Worm (Caenorhabditis elegans): Measurements from ENCODE around the gene cah-4.

DNA sequence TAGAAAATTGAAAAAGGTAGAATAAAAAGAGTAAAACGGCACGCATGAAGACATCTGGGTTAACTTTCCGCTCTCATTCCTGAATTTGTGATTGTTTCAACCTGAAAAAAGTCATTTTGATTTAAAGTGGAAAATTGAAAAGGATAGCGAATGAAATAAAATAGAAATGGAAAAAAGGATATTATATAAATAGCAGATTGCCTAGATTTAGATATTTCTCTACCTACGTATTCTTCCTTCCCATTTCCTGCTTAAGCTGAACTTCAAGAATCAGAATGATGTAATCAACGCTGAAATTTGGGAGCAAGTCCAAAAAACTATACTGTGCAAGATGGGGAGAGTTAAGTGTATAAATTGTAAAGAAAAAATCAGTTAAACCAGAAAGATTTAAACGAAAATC is 27.5 kb downstream of the cah-4 start, which contains the start of gene R01E6.7:
- no peak for TF ChIP-seq unc-130 (GFP tag; optimal IDR thresholded peaks at IDR 0.05)
- no peak for TF ChIP-seq him-1 (tag; optimal IDR thresholded peaks at IDR 0.05)
- no peak for TF ChIP-seq efl-1 (GFP tag; optimal IDR thresholded peaks at IDR 0.05)
- TF ChIP-seq unc-62 (GFP tag; optimal IDR thresholded peaks at IDR 0.05) = no peak
- TF ChIP-seq zfh-2 (GFP tag; conservative IDR thresholded peaks at IDR 0.05) = no peak
- no peak for TF ChIP-seq pha-4 (tag; optimal IDR thresholded peaks at IDR 0.05)
- no peak for TF ChIP-seq nhr-90 (tag; optimal IDR thresholded peaks at IDR 0.05)
- no peak for TF ChIP-seq zim-3 (tag; optimal IDR thresholded peaks at IDR 0.05)
- no peak for TF ChIP-seq ceh-79 (tag; optimal IDR thresholded peaks at IDR 0.05)
- TF ChIP-seq ceh-58 (GFP tag; IDR thresholded peaks at IDR 0.05) = no peak
